Worm (Caenorhabditis elegans) whole organism, midembryonic: ENCODE measurements around the gene Y69A2AR.25.

Source experiments
- T22C8.4 ChIP-seq: fragments of 200-800 bp; sonication (Bioruptor generic); IDR thresholded peaks from 2 replicates; pipeline ENCODE4 v1.3.6; 2022; ENCODE audit warnings: missing genetic modification characterization, missing compliant biosample characterization
- cog-1 ChIP-seq: sonication (generic microtip); optimal IDR thresholded peaks from 2 replicates; lab custom pipeline; 2016; ENCODE audit warnings: missing genetic modification characterization, missing compliant biosample characterization
- flt-1 ChIP-seq: fragments of 200-800 bp; sonication (Bioruptor generic); IDR thresholded peaks from 2 replicates; pipeline ENCODE4 v1.3.6; 2022; ENCODE audit warnings: missing genetic modification characterization, missing compliant biosample characterization
- klf-2 ChIP-seq: fragments of 200-800 bp; sonication (Bioruptor generic); conservative IDR thresholded peaks from 2 replicates; pipeline ENCODE4 v1.3.6; 2022; ENCODE audit warnings: missing genetic modification reagents, missing genetic modification characterization, missing compliant biosample characterization
- med-1 ChIP-seq: sonication (generic microtip); optimal IDR thresholded peaks from 2 replicates; lab custom pipeline; 2017; ENCODE audit warnings: missing genetic modification characterization, mild to moderate bottlenecking, missing compliant biosample characterization, antibody characterized with exemption, missing genetic modification reagents; ENCODE audit not compliant: insufficient read depth
- ref-1 ChIP-seq: fragments of 200-800 bp; sonication (Bioruptor generic); conservative IDR thresholded peaks from 2 replicates; pipeline ENCODE4 v1.3.6; 2022; ENCODE audit warnings: missing genetic modification reagents, missing genetic modification characterization, missing compliant biosample characterization
- tab-1 ChIP-seq: fragments of 200-800 bp; sonication (Bioruptor generic); IDR thresholded peaks from 2 replicates; pipeline ENCODE4 v1.3.6; 2022; ENCODE audit warnings: missing genetic modification characterization, missing compliant biosample characterization
- ztf-23 ChIP-seq: fragments of 200-800 bp; sonication (Bioruptor generic); IDR thresholded peaks from 2 replicates; pipeline ENCODE4 v1.3.6; 2022; ENCODE audit warnings: missing genetic modification reagents, missing genetic modification characterization, missing compliant biosample characterization
- ztf-29 ChIP-seq: fragments of 200-800 bp; sonication (Bioruptor generic); IDR thresholded peaks from 2 replicates; pipeline ENCODE4 v1.3.6; 2022; ENCODE audit warnings: missing genetic modification reagents, missing genetic modification characterization, missing compliant biosample characterization

DNA sequence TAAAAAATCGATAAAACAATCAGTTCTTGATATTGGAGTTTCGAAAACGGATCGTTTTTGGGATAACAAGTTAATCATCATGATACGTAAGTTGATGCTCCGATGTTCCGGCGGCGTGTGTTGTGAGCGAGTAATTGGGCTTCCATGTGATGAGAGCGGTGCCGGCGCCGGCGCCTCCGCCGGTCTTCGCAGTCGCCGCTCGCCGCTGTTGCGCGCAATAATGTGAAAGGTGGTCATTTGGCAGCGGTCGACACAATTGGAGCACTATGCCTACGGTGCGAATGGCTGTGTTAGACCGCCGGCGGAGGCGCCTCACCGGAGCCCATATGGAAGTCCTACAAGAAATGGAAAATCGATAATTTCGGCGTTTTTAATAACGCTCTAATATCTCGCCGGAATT, 16.3 kb downstream of the Y69A2AR.25 start:
- TF ChIP-seq flt-1 (GFP tag; lab: Robert Waterston, UW) (no peak), ztf-23 (GFP tag; lab: Robert Waterston, UW) (no peak), klf-2 (GFP tag; lab: Robert Waterston, UW) (no peak), cog-1 (tag; lab: Kevin White, UChicago) (no peak), ztf-29 (GFP tag; lab: Robert Waterston, UW) (no peak), tab-1 (GFP tag; lab: Robert Waterston, UW) (no peak), T22C8.4 (no peak), med-1 (no peak), ref-1 (GFP tag; lab: Robert Waterston, UW) (no peak)
